Fruit fly (Drosophila melanogaster) whole organism, embryonic: ENCODE data around the gene CG5934.

Experiments used
- Abd-B ChIP-seq: fragments of 200-800 bp; sonication (Bioruptor generic); optimal IDR thresholded peaks from 2 replicates; lab custom pipeline; 2018; ENCODE audit warnings: missing biosample characterization, mild to moderate bottlenecking, missing genetic modification characterization, moderate library complexity
- CG11504 ChIP-seq: fragments of 200-800 bp; sonication (Bioruptor generic); optimal IDR thresholded peaks from 3 replicates; lab custom pipeline; 2019; ENCODE audit warnings: missing biosample characterization, mild to moderate bottlenecking, missing genetic modification characterization, moderate library complexity
- CG12219 ChIP-seq: fragments of 200-800 bp; sonication (Bioruptor generic); optimal IDR thresholded peaks from 3 replicates; lab custom pipeline; 2018; ENCODE audit warnings: missing biosample characterization, mild to moderate bottlenecking, missing genetic modification characterization
- CG1233 ChIP-seq: fragments of 200-800 bp; sonication (Bioruptor generic); optimal IDR thresholded peaks from 4 replicates; lab custom pipeline; 2018; ENCODE audit warnings: missing biosample characterization, mild to moderate bottlenecking, missing genetic modification characterization
- CG12391 ChIP-seq: fragments of 200-800 bp; sonication (Bioruptor generic); optimal IDR thresholded peaks from 3 replicates; lab custom pipeline; 2018; ENCODE audit warnings: missing biosample characterization, mild to moderate bottlenecking, missing genetic modification characterization, moderate library complexity
- CG12659 ChIP-seq: fragments of 200-800 bp; sonication (Bioruptor generic); optimal IDR thresholded peaks from 3 replicates; lab custom pipeline; 2017; ENCODE audit warnings: mild to moderate bottlenecking, missing biosample characterization, missing genetic modification reagents, missing genetic modification characterization
- CG12744 ChIP-seq: fragments of 200-800 bp; sonication (Bioruptor generic); optimal IDR thresholded peaks from 2 replicates; lab custom pipeline; 2016; ENCODE audit warnings: missing biosample characterization, missing genetic modification characterization
- CG14014 ChIP-seq: fragments of 200-800 bp; sonication (Bioruptor generic); IDR thresholded peaks from 2 replicates; pipeline ENCODE4 v1.3.6; 2022; ENCODE audit warnings: missing biosample characterization, missing genetic modification characterization
- CG1602 ChIP-seq: fragments of 200-800 bp; sonication (Bioruptor generic); optimal IDR thresholded peaks from 3 replicates; lab custom pipeline; 2016; ENCODE audit warnings: missing biosample characterization, missing genetic modification characterization
- CG1647 ChIP-seq: fragments of 200-800 bp; sonication (Bioruptor generic); optimal IDR thresholded peaks from 3 replicates; lab custom pipeline; 2016; ENCODE audit warnings: missing biosample characterization, missing genetic modification characterization
- CG17361 ChIP-seq: fragments of 200-800 bp; sonication (Bioruptor generic); IDR thresholded peaks from 3 replicates; pipeline ENCODE4 v1.3.6; 2022; ENCODE audit warnings: missing biosample characterization, missing genetic modification characterization
- CG17568 ChIP-seq: fragments of 200-800 bp; sonication (Bioruptor generic); optimal IDR thresholded peaks from 2 replicates; lab custom pipeline; 2018; ENCODE audit warnings: missing biosample characterization, mild to moderate bottlenecking, missing genetic modification characterization, moderate library complexity
- CG18476 ChIP-seq: fragments of 200-800 bp; sonication (Bioruptor generic); optimal IDR thresholded peaks from 2 replicates; lab custom pipeline; 2016; ENCODE audit warnings: missing biosample characterization, mild to moderate bottlenecking, missing genetic modification characterization
- CG3065 ChIP-seq: fragments of 200-800 bp; sonication (Bioruptor generic); optimal IDR thresholded peaks from 2 replicates; lab custom pipeline; 2016; ENCODE audit warnings: missing biosample characterization, missing genetic modification characterization
- CG32532 ChIP-seq: fragments of 200-800 bp; sonication (Bioruptor generic); IDR thresholded peaks from 2 replicates; pipeline ENCODE4 v1.3.6; 2022; ENCODE audit warnings: missing biosample characterization, missing genetic modification characterization
- CG4730 ChIP-seq: fragments of 200-800 bp; sonication (Bioruptor generic); IDR thresholded peaks from 2 replicates; pipeline ENCODE4 v1.3.6; 2022; ENCODE audit warnings: missing biosample characterization, missing genetic modification characterization
- CG6791 ChIP-seq: fragments of 200-800 bp; sonication (Bioruptor generic); IDR thresholded peaks from 3 replicates; pipeline ENCODE4 v1.3.6; 2022; ENCODE audit warnings: missing biosample characterization, missing genetic modification characterization; ENCODE audit not compliant: partially characterized antibody
- Dfd ChIP-seq, 2 experiments: fragments of >200 bp; optimal IDR thresholded peaks; 2 replicates each; lab custom pipeline; 2017; ENCODE audit warnings: missing biosample characterization in 2 of 2, missing genetic modification characterization in 2 of 2
- Dp ChIP-seq: fragments of 200-800 bp; sonication (Bioruptor generic); optimal IDR thresholded peaks from 2 replicates; lab custom pipeline; 2018; ENCODE audit warnings: missing biosample characterization, mild to moderate bottlenecking, missing genetic modification characterization, moderate library complexity
- Fer2 ChIP-seq: fragments of 200-800 bp; sonication (Bioruptor generic); optimal IDR thresholded peaks from 2 replicates; lab custom pipeline; 2018; ENCODE audit warnings: missing biosample characterization, mild to moderate bottlenecking, missing genetic modification characterization, moderate library complexity
- Hey ChIP-seq: fragments of 200-800 bp; sonication (Bioruptor generic); optimal IDR thresholded peaks from 3 replicates; lab custom pipeline; 2018; ENCODE audit warnings: missing biosample characterization, mild to moderate bottlenecking, missing genetic modification characterization
- Med ChIP-seq: fragments of 200-800 bp; sonication (Bioruptor generic); peaks from one replicate; lab custom pipeline; 2016; ENCODE audit warnings: missing biosample characterization, missing genetic modification characterization, mild to moderate bottlenecking, inconsistent platforms, moderate library complexity
- Myb ChIP-seq: fragments of 200-800 bp; sonication (Bioruptor generic); optimal IDR thresholded peaks from 2 replicates; lab custom pipeline; 2016; ENCODE audit warnings: missing biosample characterization, missing genetic modification characterization
- NC2α ChIP-seq: fragments of 200-800 bp; sonication (Bioruptor generic); optimal IDR thresholded peaks from 2 replicates; lab custom pipeline; 2016; ENCODE audit warnings: missing biosample characterization, missing genetic modification characterization
- NFAT ChIP-seq: fragments of 200-800 bp; sonication (Bioruptor generic); IDR thresholded peaks from 2 replicates; pipeline ENCODE4 v1.3.6; 2022; ENCODE audit warnings: missing biosample characterization, missing genetic modification characterization
- NK7.1 ChIP-seq: fragments of 200-800 bp; sonication (Bioruptor generic); optimal IDR thresholded peaks from 3 replicates; lab custom pipeline; 2016; ENCODE audit warnings: missing biosample characterization, missing genetic modification characterization
- Oaz ChIP-seq: fragments of 200-800 bp; sonication (Bioruptor generic); IDR thresholded peaks from 2 replicates; pipeline ENCODE4 v1.3.6; 2022; ENCODE audit warnings: missing biosample characterization, missing genetic modification characterization
- Scr ChIP-seq: fragments of 200-800 bp; sonication (Bioruptor generic); IDR thresholded peaks from 2 replicates; pipeline ENCODE4 v1.3.6; 2022; ENCODE audit warnings: missing biosample characterization, missing genetic modification characterization; ENCODE audit not compliant: partially characterized antibody
- Ssrp ChIP-seq: fragments of 200-800 bp; sonication (Bioruptor generic); optimal IDR thresholded peaks from 2 replicates; lab custom pipeline; 2018; ENCODE audit warnings: missing biosample characterization, mild to moderate bottlenecking, missing genetic modification characterization, moderate library complexity
- Trl ChIP-seq, 3 experiments: fragments of >200 bp in 2 of 3; fragments of 200-800 bp in 1 of 3; sonication (Bioruptor generic) in 1 of 3; optimal IDR thresholded peaks; 2 replicates in 1 of 3; 3 replicates in 2 of 3; lab custom pipeline; 2016 to 2017; ENCODE audit warnings: missing biosample characterization in 1 of 3, missing genetic modification characterization in 1 of 3
- Usf ChIP-seq: fragments of 200-800 bp; sonication (Bioruptor generic); optimal IDR thresholded peaks from 2 replicates; lab custom pipeline; 2017; ENCODE audit warnings: missing genotype, missing biosample characterization, missing genetic modification characterization
- ab ChIP-seq: fragments of 200-800 bp; sonication (Bioruptor generic); optimal IDR thresholded peaks from 2 replicates; lab custom pipeline; 2016; ENCODE audit warnings: missing biosample characterization, missing genetic modification characterization
- ac ChIP-seq: fragments of 200-800 bp; sonication (Bioruptor generic); optimal IDR thresholded peaks from 3 replicates; lab custom pipeline; 2017; ENCODE audit warnings: missing biosample characterization, mild to moderate bottlenecking, missing genetic modification characterization
- br ChIP-seq: fragments of >200 bp; optimal IDR thresholded peaks from 2 replicates; lab custom pipeline; 2017
- cad ChIP-seq: fragments of >200 bp; optimal IDR thresholded peaks from 2 replicates; lab custom pipeline; 2017; ENCODE audit warnings: missing biosample characterization, missing genetic modification characterization
- chm ChIP-seq: fragments of 200-800 bp; sonication (Bioruptor generic); IDR thresholded peaks from 2 replicates; pipeline ENCODE4 v1.3.6; 2022; ENCODE audit warnings: missing biosample characterization, missing genetic modification characterization
- da ChIP-seq: fragments of 200-800 bp; sonication (Bioruptor generic); optimal IDR thresholded peaks from 2 replicates; lab custom pipeline; 2016; ENCODE audit warnings: missing biosample characterization, missing genetic modification characterization
- dimm ChIP-seq: fragments of 200-800 bp; sonication (Bioruptor generic); IDR thresholded peaks from 2 replicates; pipeline ENCODE4 v1.3.6; 2022; ENCODE audit warnings: missing biosample characterization, missing genetic modification characterization
- dmrt11E ChIP-seq: fragments of 200-800 bp; sonication (Bioruptor generic); optimal IDR thresholded peaks from 3 replicates; lab custom pipeline; 2018; ENCODE audit warnings: missing biosample characterization, mild to moderate bottlenecking, missing genetic modification characterization, moderate library complexity
- emc ChIP-seq: fragments of 200-800 bp; sonication (Bioruptor generic); optimal IDR thresholded peaks from 2 replicates; lab custom pipeline; 2016; ENCODE audit warnings: missing biosample characterization, missing genetic modification characterization
- jumu ChIP-seq: fragments of 200-800 bp; sonication (Bioruptor generic); optimal IDR thresholded peaks from 3 replicates; lab custom pipeline; 2016; ENCODE audit warnings: missing biosample characterization, missing genetic modification characterization
- onecut ChIP-seq: fragments of 200-800 bp; sonication (Bioruptor generic); IDR thresholded peaks from 2 replicates; pipeline ENCODE4 v1.3.6; 2022; ENCODE audit warnings: missing biosample characterization, missing genetic modification characterization
- phol ChIP-seq: fragments of 200-800 bp; sonication (Bioruptor generic); optimal IDR thresholded peaks from 3 replicates; lab custom pipeline; 2018; ENCODE audit warnings: missing biosample characterization, mild to moderate bottlenecking, missing genetic modification characterization, moderate library complexity
- row ChIP-seq: fragments of 200-800 bp; sonication (Bioruptor generic); IDR thresholded peaks from 3 replicates; pipeline ENCODE4 v1.3.6; 2022; ENCODE audit warnings: missing biosample characterization, missing genetic modification characterization
- slbo ChIP-seq: fragments of 200-800 bp; sonication (Bioruptor generic); IDR thresholded peaks from 2 replicates; pipeline ENCODE4 v1.3.6; 2022; ENCODE audit warnings: missing biosample characterization, missing genetic modification characterization
- sug ChIP-seq: fragments of 200-800 bp; optimal IDR thresholded peaks from 2 replicates; lab custom pipeline; 2019; ENCODE audit warnings: missing biosample characterization, mild to moderate bottlenecking, missing genetic modification characterization, moderate library complexity
- wdn ChIP-seq: fragments of 200-800 bp; sonication (Bioruptor generic); IDR thresholded peaks from 2 replicates; pipeline ENCODE4 v1.3.6; 2022; ENCODE audit warnings: missing biosample characterization, missing genetic modification characterization
- wek ChIP-seq: fragments of 200-800 bp; sonication (Bioruptor generic); optimal IDR thresholded peaks from 3 replicates; lab custom pipeline; 2018; ENCODE audit warnings: missing biosample characterization, mild to moderate bottlenecking, missing genetic modification characterization, moderate library complexity
- zen2 ChIP-seq: fragments of 200-800 bp; sonication (Bioruptor generic); IDR thresholded peaks from 3 replicates; pipeline ENCODE4 v1.3.6; 2022; ENCODE audit warnings: missing biosample characterization, missing genetic modification characterization; ENCODE audit not compliant: partially characterized antibody
- zfh1 ChIP-seq: fragments of 200-800 bp; sonication (Bioruptor generic); IDR thresholded peaks from 3 replicates; pipeline ENCODE4 v1.3.6; 2022; ENCODE audit warnings: missing biosample characterization, missing genetic modification characterization

CG5934 gene

DNA sequence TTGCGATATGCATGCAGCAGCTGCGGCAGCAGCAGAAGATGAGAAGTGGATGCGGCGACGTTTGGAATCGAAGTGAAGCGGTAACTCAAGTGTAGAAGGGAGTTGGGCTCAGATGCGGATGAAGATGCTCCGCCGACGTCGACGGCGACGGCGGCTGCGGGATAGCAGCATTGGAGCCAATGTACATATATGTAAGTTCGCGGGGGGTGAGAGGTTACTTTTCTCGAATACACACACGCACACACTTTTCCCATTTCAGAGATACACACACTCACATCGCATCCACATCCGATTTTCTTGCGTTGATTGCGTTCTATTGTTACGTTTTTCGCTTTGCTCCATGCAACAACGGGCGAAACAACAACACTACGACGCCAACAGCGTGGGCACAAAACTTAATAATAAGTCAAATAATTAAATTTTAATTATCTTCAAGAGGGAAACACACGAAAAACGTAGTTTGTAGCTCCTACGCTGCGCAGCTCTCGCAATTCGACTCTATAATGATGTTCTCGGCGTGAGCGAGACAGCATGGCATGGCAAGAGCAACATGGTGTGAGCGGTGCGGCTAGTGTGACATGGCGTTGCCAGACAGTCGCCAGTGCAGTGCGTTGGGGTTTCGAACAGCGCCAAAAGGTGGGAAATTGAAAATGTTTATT lies 28.6 kb upstream of the CG5934 start, which contains the start of gene CG18766 (continued):
- peak; percentile 55; the same call in 2 of the 3 replicates for TF ChIP-seq row (GFP tag; lab: Robert Waterston, UW)
- TF ChIP-seq CG6791 (GFP tag; lab: Robert Waterston, UW), result peak; percentile 28; the same call in 1 of the 3 replicates
- 0 out of 3 replicates have a peak, but pooled peaks have one; percentile 38 for TF ChIP-seq zfh1 (GFP tag; lab: Robert Waterston, UW)
- TF ChIP-seq jumu (GFP tag; lab: Kevin White, UChicago), result peak; percentile 15
- no peak for TF ChIP-seq Fer2
- TF ChIP-seq Myb (GFP tag; lab: Kevin White, UChicago), result peak; percentile 77
- no peak for TF ChIP-seq zen2 (GFP tag; lab: Robert Waterston, UW)
- TF ChIP-seq wdn (GFP tag; lab: Robert Waterston, UW), result no peak
- TF ChIP-seq Scr (GFP tag; lab: Robert Waterston, UW), result no peak
- TF ChIP-seq emc (GFP tag; lab: Kevin White, UChicago), result no peak
- TF ChIP-seq CG32532 (GFP tag; lab: Robert Waterston, UW), result no peak; the same call in 1 of the 2 replicates
- TF ChIP-seq Oaz, result no peak
- TF ChIP-seq ac, result no peak
- no peak for TF ChIP-seq CG17568
- no peak for TF ChIP-seq CG14014 (GFP tag; lab: Robert Waterston, UW)
- peak; percentile 61 for TF ChIP-seq slbo (GFP tag; lab: Robert Waterston, UW)
- TF ChIP-seq Abd-B (GFP tag; lab: Kevin White, UChicago), result peak; percentile 24
- TF ChIP-seq CG1233 (GFP tag; lab: Kevin White, UChicago), result no peak
- no peak for TF ChIP-seq cad (GFP tag; lab: Kevin White, UChicago)
- peak; percentile 62 for TF ChIP-seq CG12659 (GFP tag; lab: Kevin White, UChicago)
- no peak for TF ChIP-seq br
- no peak for TF ChIP-seq NK7.1
- TF ChIP-seq NC2α (GFP tag; lab: Kevin White, UChicago), result no peak
- TF ChIP-seq CG3065 (GFP tag; lab: Kevin White, UChicago), result no peak
- TF ChIP-seq Hey (tag; lab: Kevin White, UChicago), result no peak
- TF ChIP-seq CG11504, result peak; percentile 68
- TF ChIP-seq ab (GFP tag; lab: Kevin White, UChicago), result peak; percentile 26
- no peak for TF ChIP-seq CG18476 (GFP tag; lab: Kevin White, UChicago)
- TF ChIP-seq CG12744 (GFP tag; lab: Kevin White, UChicago), result no peak
- no peak for TF ChIP-seq chm (GFP tag; lab: Robert Waterston, UW)
- TF ChIP-seq Dfd (GFP tag; optimal IDR thresholded peaks at IDR 0.05; lab: Kevin White, UChicago), result no peak
- no peak for TF ChIP-seq CG1602 (GFP tag; lab: Kevin White, UChicago)
- peak; percentile 90 for TF ChIP-seq Med
- TF ChIP-seq sug, result peak; percentile 99
- TF ChIP-seq CG17361 (GFP tag; lab: Robert Waterston, UW), result peak; percentile 33; the same call in 1 of the 3 replicates
- no peak for TF ChIP-seq wek (GFP tag; lab: Kevin White, UChicago)
- no peak for TF ChIP-seq da (GFP tag; lab: Kevin White, UChicago)
- no peak for TF ChIP-seq CG12219 (GFP tag; lab: Kevin White, UChicago)
- TF ChIP-seq CG4730 (GFP tag; lab: Robert Waterston, UW), result no peak
- TF ChIP-seq Ssrp (tag; lab: Kevin White, UChicago), result no peak
- peak; percentile 40 for TF ChIP-seq phol (tag; lab: Kevin White, UChicago)
- TF ChIP-seq dimm (GFP tag; lab: Robert Waterston, UW), result no peak
- TF ChIP-seq CG1647, result no peak
- no peak for TF ChIP-seq onecut (GFP tag; lab: Robert Waterston, UW)
- no peak for TF ChIP-seq Usf (GFP tag; lab: Kevin White, UChicago)
- peak; percentile 7 for TF ChIP-seq dmrt11E (tag; lab: Kevin White, UChicago)
- no peak for TF ChIP-seq NFAT (GFP tag; lab: Robert Waterston, UW)
- no peak for TF ChIP-seq CG12391 (tag; lab: Kevin White, UChicago)
- peak; percentile 81 for TF ChIP-seq Dp (GFP tag; lab: Kevin White, UChicago)
- TF ChIP-seq Trl (optimal IDR thresholded peaks at IDR 0.05; lab: Kevin White, UChicago), result peak in 1 of 2 experiments; percentile 59
- TF ChIP-seq Trl (GFP tag; optimal IDR thresholded peaks at IDR 0.05; lab: Kevin White, UChicago), result peak; percentile 50
